Fruit fly (Drosophila melanogaster): ENCODE data around the gene lama.
A peak's percentile ranks its signal among the peaks of the same experiment; 100 is the strongest.

Gene lama

DNA sequence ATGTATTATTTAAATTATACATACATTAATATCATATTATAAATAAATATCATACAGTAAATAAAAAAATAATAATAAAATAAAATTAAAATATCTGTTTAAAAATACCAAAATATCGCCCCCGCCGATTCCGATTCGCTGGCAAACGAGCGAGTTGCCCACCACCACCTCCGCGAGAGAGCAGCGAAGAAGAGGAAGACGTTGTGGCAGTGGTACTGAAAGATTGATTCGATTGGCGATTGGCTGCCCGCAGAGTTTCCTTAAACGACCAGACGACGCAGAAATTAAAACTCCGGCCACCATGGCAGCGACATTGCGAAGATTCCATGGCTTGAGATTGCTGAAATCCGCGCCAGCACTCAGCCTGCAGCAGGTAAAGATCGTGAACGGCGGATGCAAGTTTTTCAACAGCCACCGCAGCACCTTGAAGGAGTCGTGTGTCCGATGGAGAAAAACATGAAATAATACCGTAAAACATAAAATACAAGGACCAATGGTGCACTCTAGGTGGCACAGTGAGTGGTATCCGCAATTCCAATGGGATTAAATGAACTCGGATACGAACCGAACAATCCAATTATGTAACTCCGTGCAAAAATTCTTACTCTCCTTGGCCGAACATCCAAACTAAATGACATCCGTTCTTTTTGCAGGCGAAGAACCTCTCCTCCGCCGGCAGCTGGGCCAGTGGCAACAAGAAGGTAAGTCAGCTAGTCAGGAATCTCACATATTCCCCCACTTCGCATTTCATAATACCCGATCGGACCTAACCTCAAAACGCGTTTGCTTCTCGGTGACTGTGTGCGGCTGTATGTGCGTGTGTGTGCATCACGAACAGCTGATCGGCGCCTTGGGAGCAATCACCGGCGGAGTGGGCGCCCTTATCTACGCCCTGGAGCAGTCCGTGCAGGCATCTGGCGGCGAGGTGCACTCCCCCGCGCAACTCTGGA is 4.6 kb upstream of the lama start, which contains the start of gene Cyt-c1:
Cyt-c1 (plus strand) TSS at position 173 of the 950 bp plus-strand sequence.
- TF ChIP-seq Mnt (GFP tag; optimal IDR thresholded peaks at IDR 0.05) (peak; percentile 17), ovo (GFP tag; optimal IDR thresholded peaks at IDR 0.05) (no peak), CG14711 (tag; optimal IDR thresholded peaks at IDR 0.05) (peak; percentile 19), CG33017 (tag; optimal IDR thresholded peaks at IDR 0.05) (peak; percentile 48)

DNA sequence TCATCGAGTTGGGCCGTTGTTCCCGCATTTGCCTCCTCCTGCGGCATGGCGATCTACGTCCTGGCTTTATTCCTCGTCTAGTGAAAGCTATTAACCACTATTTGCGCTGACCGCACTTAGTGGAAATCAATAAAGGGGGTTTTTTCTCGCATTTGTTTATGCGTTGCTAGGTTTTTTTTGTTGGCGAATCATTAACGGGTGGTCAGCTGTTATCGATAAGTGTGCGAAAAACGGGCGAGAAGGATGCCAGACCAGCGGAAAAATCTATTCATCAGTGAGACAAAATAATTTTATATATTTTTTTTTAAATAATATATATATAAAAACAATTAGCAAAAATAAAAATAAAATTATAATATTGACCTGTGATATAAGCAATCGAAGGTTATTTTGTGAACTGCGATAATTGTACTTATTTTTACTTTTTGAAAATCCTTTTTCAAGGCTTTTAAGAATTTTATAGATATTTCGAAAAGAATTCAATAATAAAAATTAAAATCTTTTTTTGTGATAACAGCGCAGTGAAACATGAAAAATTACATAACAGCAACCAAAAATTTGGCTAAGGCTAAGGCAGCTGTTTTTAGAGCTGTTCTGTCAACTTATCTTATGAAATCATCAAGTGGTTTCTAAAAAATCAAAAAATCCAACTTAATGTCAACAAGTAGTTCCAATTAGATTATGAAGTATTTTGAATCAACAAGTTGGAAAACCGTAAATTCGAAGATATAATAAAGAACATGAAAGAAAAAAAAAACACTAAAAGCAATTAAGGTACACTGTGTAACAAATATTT is 3.7 kb upstream of the lama start, which contains the start of gene Klp64D:
Klp64D (minus strand) TSS at position 185 of the 796 bp plus-strand sequence.
- TF ChIP-seq cic (GFP tag; optimal IDR thresholded peaks at IDR 0.05): peak; percentile 4
- peak; percentile 30 for TF ChIP-seq Mnt (GFP tag; optimal IDR thresholded peaks at IDR 0.05)
- TF ChIP-seq CG14711 (tag; optimal IDR thresholded peaks at IDR 0.05): peak; percentile 46
- no peak for TF ChIP-seq pad (GFP tag; optimal IDR thresholded peaks at IDR 0.05)
- peak; percentile 35 for TF ChIP-seq CG11617 (GFP tag; optimal IDR thresholded peaks at IDR 0.05)
- peak; percentile 85 for TF ChIP-seq kay (GFP tag; ENCODE audit: borderline replicate concordance)
- TF ChIP-seq CG7101 (tag; optimal IDR thresholded peaks at IDR 0.05): peak; percentile 62
- TF ChIP-seq ovo (GFP tag; optimal IDR thresholded peaks at IDR 0.05): no peak
- TF ChIP-seq CG33017 (tag; optimal IDR thresholded peaks at IDR 0.05): peak; percentile 24
- TF ChIP-seq CG7045 (GFP tag; optimal IDR thresholded peaks at IDR 0.05): peak; percentile 50
- no peak for TF ChIP-seq Clk (GFP tag; optimal IDR thresholded peaks at IDR 0.05)
- TF ChIP-seq CG12768 (GFP tag; optimal IDR thresholded peaks at IDR 0.05): peak; percentile 58
- TF ChIP-seq tj (GFP tag; optimal IDR thresholded peaks at IDR 0.05): peak; percentile 48
- no peak for TF ChIP-seq cnc (optimal IDR thresholded peaks at IDR 0.05)
- TF ChIP-seq CG5204 (GFP tag; optimal IDR thresholded peaks at IDR 0.05): no peak
- no peak for TF ChIP-seq Crg-1 (GFP tag; optimal IDR thresholded peaks at IDR 0.05)
- no peak for TF ChIP-seq Hr96 (GFP tag; optimal IDR thresholded peaks at IDR 0.05)
- TF ChIP-seq toe (GFP tag; optimal IDR thresholded peaks at IDR 0.05): no peak
- peak; percentile 10 for TF ChIP-seq CG1620 (GFP tag; optimal IDR thresholded peaks at IDR 0.05)
- TF ChIP-seq bab1 (GFP tag; optimal IDR thresholded peaks at IDR 0.05): peak; percentile 41

- TF ChIP-seq ovo (GFP tag; optimal IDR thresholded peaks at IDR 0.05) (no peak), Crg-1 (GFP tag; optimal IDR thresholded peaks at IDR 0.05) (no peak), CG7045 (GFP tag; optimal IDR thresholded peaks at IDR 0.05) (no peak), kay (GFP tag; ENCODE audit: borderline replicate concordance) (peak; percentile 70)
These were observed 586 bp upstream of the lama start for dm6 chr3L:5356050-5356967.

dm6 chr3L:5355074-5355790 is 491 bp downstream of the lama start, which contains the start of gene CG46456:
Gene CG46456, minus strand, starts transcription at chr3L:5355346.
- TF ChIP-seq CG7101 (tag; optimal IDR thresholded peaks at IDR 0.05) (peak; percentile 96), toe (GFP tag; optimal IDR thresholded peaks at IDR 0.05) (peak; percentile 51), CG5204 (GFP tag; optimal IDR thresholded peaks at IDR 0.05) (no peak), CG1620 (GFP tag; optimal IDR thresholded peaks at IDR 0.05) (peak; percentile 43), tj (GFP tag; optimal IDR thresholded peaks at IDR 0.05) (peak; percentile 68), cnc (optimal IDR thresholded peaks at IDR 0.05) (no peak), cic (GFP tag; optimal IDR thresholded peaks at IDR 0.05) (peak; percentile 54), Mnt (GFP tag; optimal IDR thresholded peaks at IDR 0.05) (peak; percentile 60), CG14711 (tag; optimal IDR thresholded peaks at IDR 0.05) (peak; percentile 93), Crg-1 (GFP tag; optimal IDR thresholded peaks at IDR 0.05) (peak; percentile 43), Hr96 (GFP tag; optimal IDR thresholded peaks at IDR 0.05) (no peak), CG7045 (GFP tag; optimal IDR thresholded peaks at IDR 0.05) (peak; percentile 91), kay (GFP tag; ENCODE audit: borderline replicate concordance) (peak; percentile 66), CG11617 (GFP tag; optimal IDR thresholded peaks at IDR 0.05) (peak; percentile 94), Clk (GFP tag; optimal IDR thresholded peaks at IDR 0.05) (peak; percentile 78), CG33017 (tag; optimal IDR thresholded peaks at IDR 0.05) (peak; percentile 97), ovo (GFP tag; optimal IDR thresholded peaks at IDR 0.05) (peak; percentile 30), pad (GFP tag; optimal IDR thresholded peaks at IDR 0.05) (peak; percentile 82), CG12768 (GFP tag; optimal IDR thresholded peaks at IDR 0.05) (peak; percentile 93), bab1 (GFP tag; optimal IDR thresholded peaks at IDR 0.05) (peak; percentile 96)

Measured in whole organism, adult.